Worm (Caenorhabditis elegans) whole organism, L4/young adult: ENCODE measurements around the gene col-169.

Source experiments
- W03F9.2 ChIP-seq: fragments of 150-350 bp; optimal IDR thresholded peaks from 2 replicates; lab custom pipeline; 2014; ENCODE audit warnings: missing biosample characterization, missing genetic modification characterization
- him-1 ChIP-seq: sonication (generic microtip); optimal IDR thresholded peaks from 2 replicates; lab custom pipeline; 2016; ENCODE audit warnings: missing genotype, missing genetic modification reagents, missing genetic modification characterization, missing compliant biosample characterization

DNA sequence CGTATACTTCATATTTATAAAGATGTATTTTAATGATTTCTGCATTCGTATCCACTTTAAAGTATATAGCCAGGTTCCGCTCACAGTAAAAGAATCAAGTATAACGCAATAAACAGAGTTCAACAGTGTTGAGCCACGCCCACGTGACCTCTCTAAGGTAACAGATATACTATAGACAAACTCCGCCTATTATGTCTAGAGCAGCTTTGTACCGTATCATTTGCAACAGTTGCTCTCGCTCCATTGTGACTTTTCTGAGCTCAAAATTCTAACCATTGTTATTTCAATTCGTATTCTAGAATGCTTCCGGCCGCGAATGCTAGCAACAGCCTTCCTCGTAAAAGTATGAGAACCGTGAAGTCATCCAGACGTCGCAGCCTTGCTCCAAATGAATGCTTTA, 44.4 kb downstream of the col-169 start, which contains the start of gene C03B1.17:
- TF ChIP-seq him-1 (tag; lab: Kevin White, UChicago): no peak
- no peak for TF ChIP-seq W03F9.2
